Worm (Caenorhabditis elegans) whole organism, young adult: ENCODE results near the gene Y22D7AL.4.

Experiments used
- attf-6 ChIP-seq: fragments of 200-800 bp; sonication (Bioruptor generic); IDR thresholded peaks from 2 replicates; pipeline ENCODE4 v1.3.6; 2022; ENCODE audit warnings: missing genetic modification reagents, missing genetic modification characterization, missing compliant biosample characterization
- ceh-40 ChIP-seq: fragments of 200-800 bp; sonication (Bioruptor generic); IDR thresholded peaks from 2 replicates; pipeline ENCODE4 v1.3.6; 2022; ENCODE audit warnings: missing genetic modification characterization, missing compliant biosample characterization
- ceh-58 ChIP-seq: fragments of 200-800 bp; sonication (Bioruptor generic); IDR thresholded peaks from 2 replicates; pipeline ENCODE4 v1.3.6; 2022; ENCODE audit warnings: missing genetic modification characterization, missing compliant biosample characterization
- egl-18 ChIP-seq: fragments of 200-800 bp; sonication (Bioruptor generic); IDR thresholded peaks from 2 replicates; pipeline ENCODE4 v1.3.6; 2022; ENCODE audit warnings: missing genetic modification reagents, missing genetic modification characterization, missing compliant biosample characterization
- pha-4 ChIP-seq: fragments of 150-350 bp; sonication (generic microtip); optimal IDR thresholded peaks from 2 replicates; lab custom pipeline; 2014; ENCODE audit warnings: missing biosample characterization, missing genetic modification reagents, missing genetic modification characterization
- tlf-1 ChIP-seq: fragments of 200-800 bp; sonication (Bioruptor generic); optimal IDR thresholded peaks from 2 replicates; lab custom pipeline; 2018; ENCODE audit warnings: mild to moderate bottlenecking, missing genetic modification characterization, missing compliant biosample characterization
- unc-62 ChIP-seq: fragments of 150-350 bp; optimal IDR thresholded peaks from 2 replicates; lab custom pipeline; 2014; ENCODE audit warnings: missing biosample characterization, missing genetic modification reagents, missing genetic modification characterization

ce11 chrIII:1607659-1608058, 18.8 kb upstream of the Y22D7AL.4 start:
- TF ChIP-seq egl-18 (GFP tag; lab: Robert Waterston, UW), result no peak
- no peak for TF ChIP-seq ceh-40 (GFP tag; lab: Robert Waterston, UW)
- TF ChIP-seq tlf-1 (GFP tag; lab: Kevin White, UChicago), result no peak
- no peak for TF ChIP-seq ceh-58
- TF ChIP-seq unc-62, result no peak
- no peak for TF ChIP-seq attf-6 (GFP tag; lab: Robert Waterston, UW)
- no peak for TF ChIP-seq pha-4 (tag; lab: Kevin White, UChicago)
